Worm (Caenorhabditis elegans) whole organism, late embryonic: ENCODE results near the gene cest-7.

Experiments
- C08G9.2 ChIP-seq: sonication (generic microtip); optimal IDR thresholded peaks from 2 replicates; lab custom pipeline; 2016; ENCODE audit warnings: mild to moderate bottlenecking, missing genetic modification characterization, moderate library complexity, missing compliant biosample characterization
- C38D4.7 ChIP-seq: fragments of 200-800 bp; sonication (Bioruptor generic); optimal IDR thresholded peaks from 2 replicates; lab custom pipeline; 2018; ENCODE audit warnings: mild to moderate bottlenecking, missing genetic modification characterization, moderate library complexity, missing compliant biosample characterization
- K02D7.2 ChIP-seq: sonication (generic microtip); optimal IDR thresholded peaks from 2 replicates; lab custom pipeline; 2017; ENCODE audit warnings: mild to moderate bottlenecking, missing genetic modification characterization, missing compliant biosample characterization
- Y22D7AL.16 ChIP-seq: sonication (generic microtip); optimal IDR thresholded peaks from 2 replicates; lab custom pipeline; 2016; ENCODE audit warnings: missing genetic modification characterization, missing compliant biosample characterization
- ahr-1 ChIP-seq: sonication (generic microtip); optimal IDR thresholded peaks from 2 replicates; lab custom pipeline; 2016; ENCODE audit warnings: missing genetic modification characterization, missing compliant biosample characterization
- ceh-14 ChIP-seq: sonication (generic microtip); optimal IDR thresholded peaks from 2 replicates; lab custom pipeline; 2016; ENCODE audit warnings: missing genotype, missing genetic modification characterization, missing compliant biosample characterization
- ceh-18 ChIP-seq: sonication (generic microtip); optimal IDR thresholded peaks from 2 replicates; lab custom pipeline; 2016; ENCODE audit warnings: missing genetic modification characterization, missing compliant biosample characterization
- ceh-30 ChIP-seq: fragments of 150-350 bp; optimal IDR thresholded peaks from 2 replicates; lab custom pipeline; 2014; ENCODE audit warnings: missing biosample characterization, missing genetic modification characterization
- ceh-45 ChIP-seq: fragments of 200-800 bp; sonication (Bioruptor generic); IDR thresholded peaks from 2 replicates; pipeline ENCODE4 v1.3.6; 2022; ENCODE audit warnings: missing genetic modification reagents, missing genetic modification characterization, missing compliant biosample characterization
- ceh-48 ChIP-seq: sonication (generic microtip); optimal IDR thresholded peaks from 2 replicates; lab custom pipeline; 2016; ENCODE audit warnings: missing genetic modification characterization, inconsistent platforms, missing compliant biosample characterization
- che-1 ChIP-seq: sonication (generic microtip); optimal IDR thresholded peaks from 2 replicates; lab custom pipeline; 2016; ENCODE audit warnings: mild to moderate bottlenecking, missing genetic modification characterization, missing compliant biosample characterization
- dmd-4 ChIP-seq: sonication (generic microtip); optimal IDR thresholded peaks from 2 replicates; lab custom pipeline; 2016; ENCODE audit warnings: borderline replicate concordance, missing genetic modification characterization, missing compliant biosample characterization
- elt-2 ChIP-seq: sonication (generic microtip); optimal IDR thresholded peaks from 2 replicates; lab custom pipeline; 2016; ENCODE audit warnings: missing genetic modification reagents, missing genetic modification characterization, missing compliant biosample characterization
- eyg-1 ChIP-seq: sonication (generic microtip); optimal IDR thresholded peaks from 2 replicates; lab custom pipeline; 2016; ENCODE audit warnings: missing genotype, missing genetic modification characterization, missing compliant biosample characterization
- fax-1 ChIP-seq: sonication (generic microtip); optimal IDR thresholded peaks from 2 replicates; lab custom pipeline; 2016; ENCODE audit warnings: missing genotype, missing genetic modification characterization, missing compliant biosample characterization
- fkh-10 ChIP-seq: fragments of 150-350 bp; optimal IDR thresholded peaks from 2 replicates; lab custom pipeline; 2014; ENCODE audit warnings: missing biosample characterization, missing genetic modification reagents, missing genetic modification characterization
- hlh-13 ChIP-seq: fragments of 200-800 bp; sonication (Bioruptor generic); optimal IDR thresholded peaks from 2 replicates; lab custom pipeline; 2018; ENCODE audit warnings: mild to moderate bottlenecking, missing genetic modification characterization, missing compliant biosample characterization
- hlh-15 ChIP-seq: sonication (generic microtip); optimal IDR thresholded peaks from 2 replicates; lab custom pipeline; 2016; ENCODE audit warnings: missing genetic modification characterization, missing compliant biosample characterization
- hlh-30 ChIP-seq: sonication (generic microtip); optimal IDR thresholded peaks from 2 replicates; lab custom pipeline; 2017; ENCODE audit warnings: antibody characterized with exemption, missing genetic modification characterization, missing compliant biosample characterization; ENCODE audit not compliant: insufficient read depth
- hlh-6 ChIP-seq: sonication (generic microtip); optimal IDR thresholded peaks from 2 replicates; lab custom pipeline; 2016; ENCODE audit warnings: missing genotype, missing genetic modification characterization, missing compliant biosample characterization
- nfya-1 ChIP-seq: sonication (generic microtip); optimal IDR thresholded peaks from 2 replicates; lab custom pipeline; 2017; ENCODE audit warnings: missing genetic modification characterization, mild to moderate bottlenecking, missing compliant biosample characterization, antibody characterized with exemption, moderate library complexity
- nhr-232 ChIP-seq: sonication (generic microtip); optimal IDR thresholded peaks from 2 replicates; lab custom pipeline; 2016; ENCODE audit warnings: missing genetic modification characterization, missing compliant biosample characterization
- npax-4 ChIP-seq: sonication (generic microtip); optimal IDR thresholded peaks from 2 replicates; lab custom pipeline; 2016; ENCODE audit warnings: missing genetic modification characterization, missing compliant biosample characterization
- odd-2 ChIP-seq: sonication (generic microtip); optimal IDR thresholded peaks from 2 replicates; lab custom pipeline; 2017; ENCODE audit warnings: antibody characterized with exemption, mild to moderate bottlenecking, missing genetic modification characterization, missing compliant biosample characterization
- pag-3 ChIP-seq: sonication (generic microtip); optimal IDR thresholded peaks from 2 replicates; lab custom pipeline; 2016; ENCODE audit warnings: missing compliant biosample characterization, missing genetic modification characterization, borderline replicate concordance
- pat-9 ChIP-seq: fragments of 200-800 bp; sonication (Bioruptor generic); optimal IDR thresholded peaks from 2 replicates; lab custom pipeline; 2018; ENCODE audit warnings: mild to moderate bottlenecking, missing genetic modification characterization, moderate library complexity, missing compliant biosample characterization
- pha-4 ChIP-seq: fragments of 150-350 bp; optimal IDR thresholded peaks from 2 replicates; lab custom pipeline; 2018; ENCODE audit warnings: missing biosample characterization, missing genetic modification reagents, missing genetic modification characterization
- pqm-1 ChIP-seq: sonication (generic microtip); optimal IDR thresholded peaks from 2 replicates; lab custom pipeline; 2016; ENCODE audit warnings: missing genetic modification characterization, missing compliant biosample characterization
- pros-1 ChIP-seq: fragments of 150-350 bp; optimal IDR thresholded peaks from 2 replicates; lab custom pipeline; 2014; ENCODE audit warnings: missing biosample characterization, missing genetic modification reagents, missing genetic modification characterization
- ref-2 ChIP-seq: sonication (generic microtip); optimal IDR thresholded peaks from 2 replicates; lab custom pipeline; 2016; ENCODE audit warnings: missing genetic modification characterization, missing compliant biosample characterization
- rnt-1 ChIP-seq: sonication (generic microtip); optimal IDR thresholded peaks from 2 replicates; lab custom pipeline; 2016; ENCODE audit warnings: missing genetic modification characterization, missing compliant biosample characterization
- sox-2 ChIP-seq: fragments of 200-800 bp; sonication (Bioruptor generic); IDR thresholded peaks from 2 replicates; pipeline ENCODE4 v1.3.6; 2022; ENCODE audit warnings: missing genetic modification reagents, missing genetic modification characterization, missing compliant biosample characterization
- sox-4 ChIP-seq: sonication (generic microtip); optimal IDR thresholded peaks from 2 replicates; lab custom pipeline; 2017; ENCODE audit warnings: mild to moderate bottlenecking, missing genetic modification characterization, inconsistent platforms, missing compliant biosample characterization
- tbx-7 ChIP-seq: sonication (generic microtip); optimal IDR thresholded peaks from 2 replicates; lab custom pipeline; 2016; ENCODE audit warnings: missing genotype, missing genetic modification characterization, missing compliant biosample characterization
- ttx-3 ChIP-seq: sonication (generic microtip); optimal IDR thresholded peaks from 2 replicates; lab custom pipeline; 2016; ENCODE audit warnings: missing genetic modification reagents, missing genetic modification characterization, missing compliant biosample characterization
- ztf-16 ChIP-seq: sonication (generic microtip); optimal IDR thresholded peaks from 2 replicates; lab custom pipeline; 2017; ENCODE audit warnings: missing genetic modification characterization, missing compliant biosample characterization

The cest-7 gene

ce11 chrX:12210145-12211032 lies 19.4 kb upstream of the cest-7 start:
- TF ChIP-seq Y22D7AL.16 (tag; lab: Kevin White, UChicago) (no peak), C38D4.7 (no peak), fax-1 (tag; lab: Kevin White, UChicago) (no peak), nfya-1 (tag; lab: Kevin White, UChicago) (no peak), eyg-1 (tag; lab: Kevin White, UChicago) (no peak), elt-2 (tag; lab: Kevin White, UChicago) (peak; percentile 43), che-1 (tag; lab: Kevin White, UChicago) (no peak), ceh-14 (tag; lab: Kevin White, UChicago) (peak; percentile 42), C08G9.2 (tag; lab: Kevin White, UChicago) (no peak), K02D7.2 (tag; lab: Kevin White, UChicago) (no peak), sox-4 (tag; lab: Kevin White, UChicago) (no peak)
- TF ChIP-seq, all 69 proteins: peak for 2

ce11 chrX:12212801-12213200 lies 16.9 kb upstream of the cest-7 start, which contains the start of gene cab-1:
Gene cab-1, minus strand, starts transcription at chrX:12212901.
- TF ChIP-seq ceh-45 (GFP tag; lab: Robert Waterston, UW) (no peak), hlh-6 (no peak), che-1 (tag; lab: Kevin White, UChicago) (no peak), tbx-7 (tag; lab: Kevin White, UChicago) (no peak), ttx-3 (tag; lab: Kevin White, UChicago) (no peak), pag-3 (no peak), fax-1 (tag; lab: Kevin White, UChicago) (no peak), hlh-30 (tag; lab: Kevin White, UChicago) (no peak), rnt-1 (tag; lab: Kevin White, UChicago) (no peak)

- TF ChIP-seq ceh-48, result no peak
- TF ChIP-seq C08G9.2 (tag; lab: Kevin White, UChicago), result no peak
- no peak for TF ChIP-seq eyg-1 (tag; lab: Kevin White, UChicago)
- no peak for TF ChIP-seq odd-2 (tag; lab: Kevin White, UChicago)
- TF ChIP-seq sox-2 (GFP tag; lab: Robert Waterston, UW), result no peak
- no peak for TF ChIP-seq pha-4 (tag; lab: Kevin White, UChicago)
- no peak for TF ChIP-seq fax-1 (tag; lab: Kevin White, UChicago)
- TF ChIP-seq pat-9, result no peak
- no peak for TF ChIP-seq ttx-3 (tag; lab: Kevin White, UChicago)
- TF ChIP-seq hlh-15 (tag; lab: Kevin White, UChicago), result no peak
- no peak for TF ChIP-seq npax-4
- TF ChIP-seq pros-1, result no peak
These were observed 12.8 kb upstream of the cest-7 start, which contains the start of gene C23H4.8 for ce11 chrX:12216943-12217342. Gene C23H4.8, plus strand, starts transcription at chrX:12217243.

ce11 chrX:12219477-12219876 lies 10.3 kb upstream of the cest-7 start, which contains the start of gene cest-8:
Gene cest-8, plus strand, starts transcription at chrX:12219660.
- no peak for TF ChIP-seq hlh-6
- no peak for TF ChIP-seq ztf-16 (tag; lab: Kevin White, UChicago)
- no peak for TF ChIP-seq ahr-1
- TF ChIP-seq nhr-232, result no peak
- no peak for TF ChIP-seq nfya-1 (tag; lab: Kevin White, UChicago)
- TF ChIP-seq ceh-18, result no peak
- no peak for TF ChIP-seq pag-3
- no peak for TF ChIP-seq ceh-30 (tag; lab: Kevin White, UChicago)
- TF ChIP-seq hlh-13 (GFP tag; lab: Kevin White, UChicago), result no peak
- TF ChIP-seq pqm-1 (tag; lab: Kevin White, UChicago), result no peak
- no peak for TF ChIP-seq ref-2
- no peak for TF ChIP-seq dmd-4 (tag; lab: Kevin White, UChicago)
- TF ChIP-seq fkh-10 (GFP tag; lab: Kevin White, UChicago), result no peak
- no peak for TF ChIP-seq pat-9
- no peak for TF ChIP-seq Y22D7AL.16 (tag; lab: Kevin White, UChicago)
